Fruit fly (Drosophila melanogaster) whole organism, embryonic: ENCODE results near the gene AIMP2.

Experiments
- ATbp ChIP-seq: fragments of 200-800 bp; sonication (Bioruptor generic); optimal IDR thresholded peaks from 2 replicates; lab custom pipeline; 2017; ENCODE audit warnings: missing biosample characterization, mild to moderate bottlenecking, missing genetic modification characterization, missing genetic modification reagents
- Bgb ChIP-seq: fragments of 200-800 bp; sonication (Bioruptor generic); IDR thresholded peaks from 2 replicates; pipeline ENCODE4 v1.3.6; 2022; ENCODE audit warnings: missing biosample characterization, missing genetic modification characterization; ENCODE audit not compliant: partially characterized antibody
- Bteb2 ChIP-seq: fragments of 200-800 bp; sonication (Bioruptor generic); optimal IDR thresholded peaks from 2 replicates; lab custom pipeline; 2016; ENCODE audit warnings: missing biosample characterization, missing genetic modification characterization
- CG10979 ChIP-seq: fragments of 200-800 bp; sonication (Bioruptor generic); optimal IDR thresholded peaks from 2 replicates; lab custom pipeline; 2018; ENCODE audit warnings: missing biosample characterization, mild to moderate bottlenecking, missing genetic modification characterization, moderate library complexity
- CG11695 ChIP-seq: fragments of 200-800 bp; sonication (Bioruptor generic); IDR thresholded peaks from 3 replicates; pipeline ENCODE4 v1.3.6; 2022; ENCODE audit warnings: missing biosample characterization, missing genetic modification characterization
- CG11723 ChIP-seq: fragments of 200-800 bp; sonication (Bioruptor generic); optimal IDR thresholded peaks from 2 replicates; lab custom pipeline; 2017; ENCODE audit warnings: missing biosample characterization, mild to moderate bottlenecking, missing genetic modification characterization
- CG12071 ChIP-seq: fragments of 200-800 bp; sonication (Bioruptor generic); optimal IDR thresholded peaks from 3 replicates; lab custom pipeline; 2018; ENCODE audit warnings: missing biosample characterization, mild to moderate bottlenecking, missing genetic modification characterization
- CG15073 ChIP-seq: fragments of 200-800 bp; sonication (Bioruptor generic); optimal IDR thresholded peaks from 2 replicates; lab custom pipeline; 2016; ENCODE audit warnings: missing biosample characterization, missing genetic modification characterization
- CG15696 ChIP-seq: fragments of 200-800 bp; sonication (Bioruptor generic); optimal IDR thresholded peaks from 2 replicates; lab custom pipeline; 2019; ENCODE audit warnings: missing biosample characterization, mild to moderate bottlenecking, missing genetic modification characterization, moderate library complexity
- CG16779 ChIP-seq: fragments of 200-800 bp; sonication (Bioruptor generic); IDR thresholded peaks from 2 replicates; pipeline ENCODE4 v1.3.6; 2022; ENCODE audit warnings: missing biosample characterization, missing genetic modification characterization
- CG17385 ChIP-seq: fragments of 200-800 bp; sonication (Bioruptor generic); optimal IDR thresholded peaks from 3 replicates; lab custom pipeline; 2018; ENCODE audit warnings: missing biosample characterization, mild to moderate bottlenecking, missing genetic modification characterization
- CG17612 ChIP-seq: fragments of 200-800 bp; sonication (Bioruptor generic); IDR thresholded peaks from 2 replicates; pipeline ENCODE4 v1.3.6; 2022; ENCODE audit warnings: missing biosample characterization, missing genetic modification characterization
- CG18599 ChIP-seq: fragments of 200-800 bp; sonication (Bioruptor generic); optimal IDR thresholded peaks from 3 replicates; lab custom pipeline; 2017; ENCODE audit warnings: missing biosample characterization, missing genetic modification characterization, mild to moderate bottlenecking, moderate library complexity, missing genetic modification reagents
- CG2120 ChIP-seq: fragments of 200-800 bp; sonication (Bioruptor generic); optimal IDR thresholded peaks from 3 replicates; lab custom pipeline; 2016; ENCODE audit warnings: missing biosample characterization, missing genetic modification characterization
- CG30403 ChIP-seq: fragments of 200-800 bp; sonication (Bioruptor generic); optimal IDR thresholded peaks from 3 replicates; lab custom pipeline; 2016; ENCODE audit warnings: missing biosample characterization, missing genetic modification characterization
- CG3838 ChIP-seq: fragments of 200-800 bp; sonication (Bioruptor generic); optimal IDR thresholded peaks from 3 replicates; lab custom pipeline; 2016; ENCODE audit warnings: missing biosample characterization, missing genetic modification characterization
- CG4282 ChIP-seq: fragments of 200-800 bp; sonication (Bioruptor generic); optimal IDR thresholded peaks from 2 replicates; lab custom pipeline; 2016; ENCODE audit warnings: missing biosample characterization, missing genetic modification characterization
- CG4424 ChIP-seq: fragments of 200-800 bp; sonication (Bioruptor generic); optimal IDR thresholded peaks from 3 replicates; lab custom pipeline; 2016; ENCODE audit warnings: missing biosample characterization, missing genetic modification characterization
- CG6689 ChIP-seq: fragments of 200-800 bp; sonication (Bioruptor generic); IDR thresholded peaks from 2 replicates; pipeline ENCODE4 v1.3.6; 2022; ENCODE audit warnings: missing biosample characterization, missing genetic modification characterization
- CG8478 ChIP-seq: fragments of >200 bp; optimal IDR thresholded peaks from 2 replicates; lab custom pipeline; 2018
- CG8924 ChIP-seq: fragments of 200-800 bp; optimal IDR thresholded peaks from 3 replicates; lab custom pipeline; 2019; ENCODE audit warnings: missing biosample characterization, mild to moderate bottlenecking, missing genetic modification characterization, moderate library complexity
- CHES-1-like ChIP-seq: fragments of 200-800 bp; sonication (Bioruptor generic); optimal IDR thresholded peaks from 2 replicates; lab custom pipeline; 2016; ENCODE audit warnings: missing biosample characterization, missing genetic modification characterization
- CrebB ChIP-seq: fragments of 200-800 bp; sonication (Bioruptor generic); optimal IDR thresholded peaks from 3 replicates; lab custom pipeline; 2018; ENCODE audit warnings: missing biosample characterization, mild to moderate bottlenecking, missing genetic modification characterization
- D19A ChIP-seq: fragments of 200-800 bp; optimal IDR thresholded peaks from 3 replicates; lab custom pipeline; 2019; ENCODE audit warnings: missing biosample characterization, mild to moderate bottlenecking, missing genetic modification characterization, moderate library complexity
- E2f2 ChIP-seq: fragments of 200-800 bp; sonication (Bioruptor generic); IDR thresholded peaks from 2 replicates; pipeline ENCODE4 v1.3.6; 2022; ENCODE audit warnings: missing biosample characterization, missing genetic modification characterization
- Ets97D ChIP-seq: fragments of 200-800 bp; sonication (Bioruptor generic); optimal IDR thresholded peaks from 3 replicates; lab custom pipeline; 2016; ENCODE audit warnings: missing biosample characterization, missing genetic modification characterization
- Fer2 ChIP-seq: fragments of 200-800 bp; sonication (Bioruptor generic); optimal IDR thresholded peaks from 2 replicates; lab custom pipeline; 2018; ENCODE audit warnings: missing biosample characterization, mild to moderate bottlenecking, missing genetic modification characterization, moderate library complexity
- Jarid2 ChIP-seq: fragments of 200-800 bp; sonication (Bioruptor generic); optimal IDR thresholded peaks from 3 replicates; lab custom pipeline; 2017; ENCODE audit warnings: mild to moderate bottlenecking, missing biosample characterization, missing genetic modification reagents, missing genetic modification characterization
- Mad ChIP-seq: fragments of 200-800 bp; sonication (Bioruptor generic); optimal IDR thresholded peaks from 2 replicates; lab custom pipeline; 2016; ENCODE audit warnings: missing biosample characterization, missing genetic modification characterization
- Nf-YA ChIP-seq: fragments of 200-800 bp; sonication (Bioruptor generic); IDR thresholded peaks from 2 replicates; pipeline ENCODE4 v1.3.6; 2022; ENCODE audit warnings: missing biosample characterization, missing genetic modification characterization
- NfI ChIP-seq: fragments of 200-800 bp; sonication (Bioruptor generic); optimal IDR thresholded peaks from 3 replicates; lab custom pipeline; 2018; ENCODE audit warnings: missing biosample characterization, mild to moderate bottlenecking, missing genetic modification characterization, moderate library complexity
- Ptx1 ChIP-seq: fragments of 200-800 bp; sonication (Bioruptor generic); IDR thresholded peaks from 2 replicates; pipeline ENCODE4 v1.3.6; 2022; ENCODE audit warnings: missing biosample characterization, missing genetic modification characterization
- Scr ChIP-seq: fragments of 200-800 bp; sonication (Bioruptor generic); IDR thresholded peaks from 2 replicates; pipeline ENCODE4 v1.3.6; 2022; ENCODE audit warnings: missing biosample characterization, missing genetic modification characterization; ENCODE audit not compliant: partially characterized antibody
- Sin3A ChIP-seq: fragments of >200 bp; optimal IDR thresholded peaks from 2 replicates; lab custom pipeline; 2018
- ab ChIP-seq: fragments of 200-800 bp; sonication (Bioruptor generic); optimal IDR thresholded peaks from 2 replicates; lab custom pipeline; 2016; ENCODE audit warnings: missing biosample characterization, missing genetic modification characterization
- bbx ChIP-seq: fragments of 200-800 bp; sonication (Bioruptor generic); IDR thresholded peaks from 2 replicates; pipeline ENCODE4 v1.3.6; 2022; ENCODE audit warnings: missing biosample characterization, missing genetic modification characterization; ENCODE audit not compliant: partially characterized antibody
- cad ChIP-seq: fragments of >200 bp; optimal IDR thresholded peaks from 2 replicates; lab custom pipeline; 2017; ENCODE audit warnings: missing biosample characterization, missing genetic modification characterization
- cg ChIP-seq: fragments of 200-800 bp; sonication (Bioruptor generic); optimal IDR thresholded peaks from 3 replicates; lab custom pipeline; 2019; ENCODE audit warnings: missing biosample characterization, mild to moderate bottlenecking, missing genetic modification characterization, moderate library complexity
- chm ChIP-seq: fragments of 200-800 bp; sonication (Bioruptor generic); IDR thresholded peaks from 2 replicates; pipeline ENCODE4 v1.3.6; 2022; ENCODE audit warnings: missing biosample characterization, missing genetic modification characterization
- hkb ChIP-seq, 2 experiments: fragments of 200-800 bp in 1 of 2; fragments of >200 bp in 1 of 2; sonication (Bioruptor generic) in 1 of 2; IDR thresholded peaks in 1 of 2; optimal IDR thresholded peaks in 1 of 2; 2 replicates each; pipeline versions ENCODE4 v1.3.6 to Lab custom; 2017 to 2022; ENCODE audit warnings: missing biosample characterization in 1 of 2, missing genetic modification characterization in 1 of 2
- jing ChIP-seq: fragments of 200-800 bp; sonication (Bioruptor generic); optimal IDR thresholded peaks from 2 replicates; lab custom pipeline; 2018; ENCODE audit warnings: missing biosample characterization, mild to moderate bottlenecking, missing genetic modification characterization
- jumu ChIP-seq: fragments of 200-800 bp; sonication (Bioruptor generic); optimal IDR thresholded peaks from 3 replicates; lab custom pipeline; 2016; ENCODE audit warnings: missing biosample characterization, missing genetic modification characterization
- lola ChIP-seq, 3 experiments: fragments of >200 bp in 2 of 3; fragments of 200-800 bp in 1 of 3; sonication (Bioruptor generic) in 1 of 3; optimal IDR thresholded peaks; 2 replicates each; lab custom pipeline; 2017 to 2019; ENCODE audit warnings: missing biosample characterization in 3 of 3, missing genetic modification characterization in 3 of 3, mild to moderate bottlenecking in 1 of 3, moderate library complexity in 1 of 3
- lov ChIP-seq, 2 experiments: fragments of 200-800 bp in 1 of 2; fragments of >200 bp in 1 of 2; sonication (Bioruptor generic) in 1 of 2; IDR thresholded peaks in 1 of 2; optimal IDR thresholded peaks in 1 of 2; 2 replicates in 1 of 2; 3 replicates in 1 of 2; pipeline versions ENCODE4 v1.3.6 to Lab custom; 2017 to 2022; ENCODE audit warnings: missing biosample characterization in 1 of 2, missing genetic modification characterization in 1 of 2
- psq ChIP-seq: fragments of 200-800 bp; sonication (Bioruptor generic); optimal IDR thresholded peaks from 2 replicates; lab custom pipeline; 2017; ENCODE audit warnings: missing biosample characterization, missing genetic modification characterization
- pzg ChIP-seq: fragments of 200-800 bp; sonication (Bioruptor generic); optimal IDR thresholded peaks from 3 replicates; lab custom pipeline; 2018; ENCODE audit warnings: missing biosample characterization, mild to moderate bottlenecking, missing genetic modification characterization, moderate library complexity
- ranshi ChIP-seq: fragments of 200-800 bp; sonication (Bioruptor generic); IDR thresholded peaks from 2 replicates; pipeline ENCODE4 v1.3.6; 2022; ENCODE audit warnings: missing biosample characterization, missing genetic modification characterization
- sug ChIP-seq: fragments of 200-800 bp; optimal IDR thresholded peaks from 2 replicates; lab custom pipeline; 2019; ENCODE audit warnings: missing biosample characterization, mild to moderate bottlenecking, missing genetic modification characterization, moderate library complexity
- tgo ChIP-seq: fragments of 200-800 bp; sonication (Bioruptor generic); IDR thresholded peaks from 3 replicates; pipeline ENCODE4 v1.3.6; 2022; ENCODE audit warnings: missing biosample characterization, missing genetic modification characterization
- zen ChIP-seq: fragments of 200-800 bp; sonication (Bioruptor generic); optimal IDR thresholded peaks from 3 replicates; lab custom pipeline; 2018; ENCODE audit warnings: missing biosample characterization, mild to moderate bottlenecking, missing genetic modification characterization, moderate library complexity

Gene AIMP2

dm6 chr3L:15580487-15580886 lies 3.0 kb upstream of the AIMP2 start, which contains the start of the genes mrn and CG12301 (continued):
- peak; percentile 7 for TF ChIP-seq CG15696 (tag; lab: Kevin White, UChicago)
- peak; percentile 61 for TF ChIP-seq CG10979 (tag; lab: Kevin White, UChicago)
- TF ChIP-seq lola (GFP tag; optimal IDR thresholded peaks at IDR 0.05; lab: Kevin White, UChicago): peak in 1 of 3 experiments; percentile 48
- no peak for TF ChIP-seq cg (GFP tag; lab: Kevin White, UChicago)
- peak; percentile 67 for TF ChIP-seq E2f2 (GFP tag; lab: Robert Waterston, UW)
- peak; percentile 87 for TF ChIP-seq Bgb
- no peak for TF ChIP-seq lov (optimal IDR thresholded peaks at IDR 0.05; lab: Kevin White, UChicago)
- TF ChIP-seq lov (GFP tag; IDR thresholded peaks at IDR 0.05; lab: Robert Waterston, UW): 0 out of 3 replicates have a peak, but pooled peaks have one; percentile 37
- peak; percentile 70 for TF ChIP-seq Mad (GFP tag; lab: Kevin White, UChicago)
- TF ChIP-seq CG15073 (GFP tag; lab: Kevin White, UChicago): no peak
- TF ChIP-seq sug (tag; lab: Kevin White, UChicago): no peak
- TF ChIP-seq D19A (tag; lab: Kevin White, UChicago): no peak
- TF ChIP-seq cad (GFP tag; lab: Kevin White, UChicago): no peak
- TF ChIP-seq CG4282 (GFP tag; lab: Kevin White, UChicago): no peak
- TF ChIP-seq Bteb2 (GFP tag; lab: Kevin White, UChicago): peak; percentile 55
- no peak for TF ChIP-seq hkb (optimal IDR thresholded peaks at IDR 0.05; lab: Kevin White, UChicago)
- peak; percentile 58 for TF ChIP-seq hkb (GFP tag; IDR thresholded peaks at IDR 0.05; lab: Robert Waterston, UW)
- no peak for TF ChIP-seq CG18599
- TF ChIP-seq tgo (GFP tag; lab: Robert Waterston, UW): peak; percentile 94
- peak; percentile 73 for TF ChIP-seq pzg (GFP tag; lab: Kevin White, UChicago)
- TF ChIP-seq Ptx1: peak; percentile 87
- TF ChIP-seq CG6689: peak; percentile 74
- TF ChIP-seq CG17612 (GFP tag; lab: Robert Waterston, UW): peak; percentile 83
- no peak for TF ChIP-seq Nf-YA (GFP tag; lab: Robert Waterston, UW)
- TF ChIP-seq CG8924: peak; percentile 66
- TF ChIP-seq CG3838 (GFP tag; lab: Kevin White, UChicago): peak; percentile 47
- peak; percentile 82 for TF ChIP-seq CG4424
- peak; percentile 78 for TF ChIP-seq ranshi (GFP tag; lab: Robert Waterston, UW)
- peak; percentile 95 for TF ChIP-seq Scr (GFP tag; lab: Robert Waterston, UW)
- no peak for TF ChIP-seq Jarid2 (GFP tag; lab: Kevin White, UChicago)
- no peak for TF ChIP-seq jing (GFP tag; lab: Kevin White, UChicago)
- no peak for TF ChIP-seq CG16779 (GFP tag; lab: Robert Waterston, UW)
- TF ChIP-seq CG17385 (GFP tag; lab: Kevin White, UChicago): no peak
- peak; percentile 59 for TF ChIP-seq CHES-1-like
- TF ChIP-seq bbx (GFP tag; lab: Robert Waterston, UW): peak; percentile 79
- TF ChIP-seq ATbp (GFP tag; lab: Kevin White, UChicago): no peak
- peak; percentile 87 for TF ChIP-seq CG30403 (GFP tag; lab: Kevin White, UChicago)
- peak; percentile 75 for TF ChIP-seq CG11695
- no peak for TF ChIP-seq ab (GFP tag; lab: Kevin White, UChicago)
- peak; percentile 43 for TF ChIP-seq zen (tag; lab: Kevin White, UChicago)
- peak; percentile 91 for TF ChIP-seq CG2120 (GFP tag; lab: Kevin White, UChicago)
- TF ChIP-seq Fer2 (tag; lab: Kevin White, UChicago): no peak
- TF ChIP-seq CG8478: no peak
- TF ChIP-seq CG11723 (GFP tag; lab: Kevin White, UChicago): no peak
- no peak for TF ChIP-seq CG12071 (GFP tag; lab: Kevin White, UChicago)
- TF ChIP-seq Ets97D (GFP tag; lab: Kevin White, UChicago): peak; percentile 64
- peak; percentile 92 for TF ChIP-seq Sin3A (lab: Kevin White, UChicago)
- TF ChIP-seq chm (GFP tag; lab: Robert Waterston, UW): 0 out of 2 replicates have a peak, but pooled peaks have one; percentile 48
- peak; percentile 44 for TF ChIP-seq jumu (GFP tag; lab: Kevin White, UChicago)
- TF ChIP-seq NfI (GFP tag; lab: Kevin White, UChicago): peak; percentile 66
- peak; percentile 44 for TF ChIP-seq psq (GFP tag; lab: Kevin White, UChicago)
- TF ChIP-seq CrebB (tag; lab: Kevin White, UChicago): peak; percentile 35
